Fruit fly (Drosophila melanogaster) whole organism, embryonic: ENCODE data around the gene CG42541.
A peak's percentile ranks its signal among the peaks of the same experiment; 100 is the strongest.

Experiments used
- Atf6 ChIP-seq: fragments of 200-800 bp; sonication (Bioruptor generic); IDR thresholded peaks from 2 replicates; pipeline ENCODE4 v1.3.6; 2022; ENCODE audit warnings: missing biosample characterization, missing genetic modification characterization
- Awh ChIP-seq: fragments of 200-800 bp; sonication (Bioruptor generic); IDR thresholded peaks from 2 replicates; pipeline ENCODE4, ENCODE4 v1.3.6; 2022; ENCODE audit warnings: missing biosample characterization, missing genetic modification characterization
- Bteb2 ChIP-seq: fragments of 200-800 bp; sonication (Bioruptor generic); optimal IDR thresholded peaks from 2 replicates; lab custom pipeline; 2016; ENCODE audit warnings: missing biosample characterization, missing genetic modification characterization
- CG10543 ChIP-seq: fragments of 200-800 bp; sonication (Bioruptor generic); optimal IDR thresholded peaks from 3 replicates; lab custom pipeline; 2017; ENCODE audit warnings: missing biosample characterization, mild to moderate bottlenecking, missing genetic modification characterization, moderate library complexity
- CG11085 ChIP-seq: fragments of 200-800 bp; sonication (Bioruptor generic); IDR thresholded peaks from 2 replicates; pipeline ENCODE4 v1.3.6; 2022; ENCODE audit warnings: missing biosample characterization, missing genetic modification characterization
- CG12236 ChIP-seq: fragments of 200-800 bp; sonication (Bioruptor generic); optimal IDR thresholded peaks from 2 replicates; lab custom pipeline; 2016; ENCODE audit warnings: missing biosample characterization, missing genetic modification characterization
- CG13894 ChIP-seq: fragments of 200-800 bp; sonication (Bioruptor generic); optimal IDR thresholded peaks from 3 replicates; lab custom pipeline; 2018; ENCODE audit warnings: missing biosample characterization, mild to moderate bottlenecking, missing genetic modification characterization, moderate library complexity
- CG15514 ChIP-seq: fragments of 200-800 bp; sonication (Bioruptor generic); optimal IDR thresholded peaks from 3 replicates; lab custom pipeline; 2017; ENCODE audit warnings: missing biosample characterization, missing genetic modification characterization, mild to moderate bottlenecking, moderate library complexity, missing genetic modification reagents
- CG1602 ChIP-seq: fragments of 200-800 bp; sonication (Bioruptor generic); optimal IDR thresholded peaks from 3 replicates; lab custom pipeline; 2016; ENCODE audit warnings: missing biosample characterization, missing genetic modification characterization
- CG16779 ChIP-seq: fragments of 200-800 bp; sonication (Bioruptor generic); IDR thresholded peaks from 2 replicates; pipeline ENCODE4 v1.3.6; 2022; ENCODE audit warnings: missing biosample characterization, missing genetic modification characterization
- CG17359 ChIP-seq: fragments of 200-800 bp; sonication (Bioruptor generic); optimal IDR thresholded peaks from 3 replicates; lab custom pipeline; 2018; ENCODE audit warnings: missing biosample characterization, mild to moderate bottlenecking, missing genetic modification characterization, moderate library complexity
- CG18011 ChIP-seq: fragments of 200-800 bp; sonication (Bioruptor generic); optimal IDR thresholded peaks from 2 replicates; lab custom pipeline; 2017; ENCODE audit warnings: missing biosample characterization, missing genetic modification characterization, mild to moderate bottlenecking, moderate library complexity, missing genotype
- CG34422 ChIP-seq: fragments of 200-800 bp; sonication (Bioruptor generic); IDR thresholded peaks from 3 replicates; pipeline ENCODE4 v1.3.6; 2022; ENCODE audit warnings: missing biosample characterization, missing genetic modification characterization
- CG4360 ChIP-seq: fragments of 200-800 bp; sonication (Bioruptor generic); IDR thresholded peaks from 2 replicates; pipeline ENCODE4 v1.3.6; 2022; ENCODE audit warnings: missing biosample characterization, missing genetic modification characterization
- CG6683 ChIP-seq: fragments of 200-800 bp; sonication (Bioruptor generic); optimal IDR thresholded peaks from 2 replicates; lab custom pipeline; 2017; ENCODE audit warnings: missing biosample characterization, mild to moderate bottlenecking, missing genetic modification characterization, missing genetic modification reagents
- CG7786 ChIP-seq: fragments of 200-800 bp; sonication (Bioruptor generic); optimal IDR thresholded peaks from 2 replicates; lab custom pipeline; 2016; ENCODE audit warnings: missing biosample characterization, missing genetic modification characterization
- CG7839 ChIP-seq: fragments of 200-800 bp; sonication (Bioruptor generic); optimal IDR thresholded peaks from 3 replicates; lab custom pipeline; 2018; ENCODE audit warnings: missing biosample characterization, mild to moderate bottlenecking, missing genetic modification characterization, moderate library complexity
- CG8089 ChIP-seq: fragments of 200-800 bp; sonication (Bioruptor generic); optimal IDR thresholded peaks from 3 replicates; lab custom pipeline; 2016; ENCODE audit warnings: missing biosample characterization, missing genetic modification characterization
- Chrac-16 ChIP-seq: fragments of 200-800 bp; sonication (Bioruptor generic); optimal IDR thresholded peaks from 3 replicates; lab custom pipeline; 2016; ENCODE audit warnings: missing biosample characterization, missing genetic modification characterization
- D ChIP-seq, 2 experiments: fragments of 200-800 bp in 1 of 2; fragments of >200 bp in 1 of 2; sonication (Bioruptor generic) in 1 of 2; optimal IDR thresholded peaks; 2 replicates in 1 of 2; 3 replicates in 1 of 2; lab custom pipeline; 2017; ENCODE audit warnings: mild to moderate bottlenecking in 1 of 2, missing biosample characterization in 1 of 2, missing genetic modification characterization in 1 of 2, missing genetic modification reagents in 1 of 2
- D19B ChIP-seq: fragments of 200-800 bp; sonication (Bioruptor generic); optimal IDR thresholded peaks from 2 replicates; lab custom pipeline; 2017; ENCODE audit warnings: missing biosample characterization, mild to moderate bottlenecking, missing genetic modification characterization
- Deaf1 ChIP-seq: fragments of 200-800 bp; optimal IDR thresholded peaks from 3 replicates; lab custom pipeline; 2019; ENCODE audit warnings: missing biosample characterization, mild to moderate bottlenecking, missing genetic modification characterization, moderate library complexity
- Dp ChIP-seq: fragments of 200-800 bp; sonication (Bioruptor generic); optimal IDR thresholded peaks from 2 replicates; lab custom pipeline; 2018; ENCODE audit warnings: missing biosample characterization, mild to moderate bottlenecking, missing genetic modification characterization, moderate library complexity
- E2f1 ChIP-seq: fragments of 200-800 bp; sonication (Bioruptor generic); IDR thresholded peaks from 2 replicates; pipeline ENCODE4 v1.3.6; 2022; ENCODE audit warnings: missing biosample characterization, missing genetic modification characterization
- Fer1 ChIP-seq: fragments of 200-800 bp; sonication (Bioruptor generic); optimal IDR thresholded peaks from 2 replicates; lab custom pipeline; 2017; ENCODE audit warnings: missing biosample characterization, mild to moderate bottlenecking, missing genetic modification characterization
- GATAe ChIP-seq: fragments of 200-800 bp; sonication (Bioruptor generic); conservative IDR thresholded peaks from 2 replicates; pipeline ENCODE4 v1.3.6; 2022; ENCODE audit warnings: missing biosample characterization, missing genetic modification characterization
- HmgD ChIP-seq: fragments of 200-800 bp; sonication (Bioruptor generic); optimal IDR thresholded peaks from 3 replicates; lab custom pipeline; 2016; ENCODE audit warnings: missing biosample characterization, missing genetic modification characterization
- Mad ChIP-seq: fragments of 200-800 bp; sonication (Bioruptor generic); optimal IDR thresholded peaks from 2 replicates; lab custom pipeline; 2016; ENCODE audit warnings: missing biosample characterization, missing genetic modification characterization
- Optix ChIP-seq: fragments of 200-800 bp; sonication (Bioruptor generic); IDR thresholded peaks from 3 replicates; pipeline ENCODE4 v1.3.6; 2022; ENCODE audit warnings: missing biosample characterization, missing genetic modification characterization
- Pdp1 ChIP-seq, 2 experiments: fragments of 200-800 bp; sonication (Bioruptor generic); optimal IDR thresholded peaks; 3 replicates each; lab custom pipeline; 2016; ENCODE audit warnings: missing biosample characterization in 2 of 2, missing genetic modification characterization in 2 of 2, mild to moderate bottlenecking in 1 of 2, moderate library complexity in 1 of 2
- Sox100B ChIP-seq: fragments of 200-800 bp; sonication (Bioruptor generic); optimal IDR thresholded peaks from 3 replicates; lab custom pipeline; 2018; ENCODE audit warnings: missing biosample characterization, mild to moderate bottlenecking, missing genetic modification characterization
- amos ChIP-seq: fragments of 200-800 bp; sonication (Bioruptor generic); IDR thresholded peaks from 2 replicates; pipeline ENCODE4 v1.3.6; 2022; ENCODE audit warnings: missing biosample characterization, missing genetic modification characterization; ENCODE audit not compliant: partially characterized antibody
- ap ChIP-seq: fragments of 200-800 bp; sonication (Bioruptor generic); IDR thresholded peaks from 2 replicates; pipeline ENCODE4 v1.3.6; 2022; ENCODE audit warnings: missing biosample characterization, missing genetic modification characterization
- ato ChIP-seq: fragments of 200-800 bp; sonication (Bioruptor generic); IDR thresholded peaks from 2 replicates; pipeline ENCODE4 v1.3.6; 2022; ENCODE audit warnings: missing biosample characterization, missing genetic modification characterization; ENCODE audit not compliant: partially characterized antibody
- bbx ChIP-seq: fragments of 200-800 bp; sonication (Bioruptor generic); IDR thresholded peaks from 2 replicates; pipeline ENCODE4 v1.3.6; 2022; ENCODE audit warnings: missing biosample characterization, missing genetic modification characterization; ENCODE audit not compliant: partially characterized antibody
- cas ChIP-seq: fragments of 200-800 bp; sonication (Bioruptor generic); IDR thresholded peaks from 2 replicates; pipeline ENCODE4 v1.3.6; 2022; ENCODE audit warnings: missing biosample characterization, missing genetic modification characterization
- corto ChIP-seq: fragments of 200-800 bp; sonication (Bioruptor generic); optimal IDR thresholded peaks from 2 replicates; lab custom pipeline; 2016; ENCODE audit warnings: missing biosample characterization, mild to moderate bottlenecking, missing genetic modification characterization, moderate library complexity
- disco-r ChIP-seq: fragments of 200-800 bp; sonication (Bioruptor generic); optimal IDR thresholded peaks from 2 replicates; lab custom pipeline; 2016; ENCODE audit warnings: missing biosample characterization, missing genetic modification characterization
- gcm ChIP-seq: fragments of 200-800 bp; sonication (Bioruptor generic); optimal IDR thresholded peaks from 2 replicates; lab custom pipeline; 2019; ENCODE audit warnings: missing biosample characterization, mild to moderate bottlenecking, missing genetic modification characterization, moderate library complexity
- grn ChIP-seq: fragments of 200-800 bp; sonication (Bioruptor generic); optimal IDR thresholded peaks from 3 replicates; lab custom pipeline; 2017; ENCODE audit warnings: missing biosample characterization, missing genetic modification characterization
- lmd ChIP-seq: fragments of 200-800 bp; sonication (Bioruptor generic); IDR thresholded peaks from 2 replicates; pipeline ENCODE4 v1.3.6; 2022; ENCODE audit warnings: missing biosample characterization, missing genetic modification characterization
- pzg ChIP-seq: fragments of 200-800 bp; sonication (Bioruptor generic); optimal IDR thresholded peaks from 3 replicates; lab custom pipeline; 2018; ENCODE audit warnings: missing biosample characterization, mild to moderate bottlenecking, missing genetic modification characterization, moderate library complexity
- salm ChIP-seq: fragments of 200-800 bp; sonication (Bioruptor generic); optimal IDR thresholded peaks from 2 replicates; lab custom pipeline; 2018; ENCODE audit warnings: missing biosample characterization, mild to moderate bottlenecking, missing genetic modification characterization
- schlank ChIP-seq: fragments of 200-800 bp; sonication (Bioruptor generic); optimal IDR thresholded peaks from 2 replicates; lab custom pipeline; 2018; ENCODE audit warnings: missing biosample characterization, mild to moderate bottlenecking, missing genetic modification characterization
- scrt ChIP-seq: fragments of 200-800 bp; sonication (Bioruptor generic); optimal IDR thresholded peaks from 2 replicates; lab custom pipeline; 2018; ENCODE audit warnings: missing biosample characterization, mild to moderate bottlenecking, missing genetic modification characterization, moderate library complexity
- seq ChIP-seq: fragments of 200-800 bp; sonication (Bioruptor generic); IDR thresholded peaks from 2 replicates; pipeline ENCODE4 v1.3.6; 2022; ENCODE audit warnings: missing biosample characterization, missing genetic modification characterization
- sqz ChIP-seq: fragments of 200-800 bp; sonication (Bioruptor generic); optimal IDR thresholded peaks from 3 replicates; lab custom pipeline; 2018; ENCODE audit warnings: missing biosample characterization, mild to moderate bottlenecking, missing genetic modification characterization
- stc ChIP-seq: fragments of 200-800 bp; sonication (Bioruptor generic); IDR thresholded peaks from 2 replicates; pipeline ENCODE4 v1.3.6; 2022; ENCODE audit warnings: missing biosample characterization, missing genetic modification characterization
- unc-4 ChIP-seq: fragments of 200-800 bp; sonication (Bioruptor generic); IDR thresholded peaks from 2 replicates; pipeline ENCODE4 v1.3.6; 2022; ENCODE audit warnings: missing biosample characterization, missing genetic modification characterization; ENCODE audit not compliant: partially characterized antibody

CG42541 gene

dm6 chrX:3930528-3931251 is at the start of gene CG42541:
CG42541 (minus strand) TSS chrX:3930578.
- TF ChIP-seq D19B (GFP tag; lab: Kevin White, UChicago) (no peak), CG1602 (GFP tag; lab: Kevin White, UChicago) (no peak), gcm (no peak), CG13894 (tag; lab: Kevin White, UChicago) (peak; percentile 13), corto (GFP tag; lab: Kevin White, UChicago) (no peak), sqz (GFP tag; lab: Kevin White, UChicago) (no peak), Awh (GFP tag; lab: Robert Waterston, UW) (no peak), Sox100B (GFP tag; lab: Kevin White, UChicago) (no peak), Deaf1 (tag; lab: Kevin White, UChicago) (peak; percentile 97), scrt (peak; percentile 97), disco-r (no peak), ap (GFP tag; lab: Robert Waterston, UW) (no peak), CG18011 (GFP tag; lab: Kevin White, UChicago) (peak; percentile 56), schlank (no peak), stc (GFP tag; lab: Robert Waterston, UW) (no peak), CG34422 (GFP tag; lab: Robert Waterston, UW) (0 out of 3 replicates have a peak, but pooled peaks have one; percentile 7), CG10543 (GFP tag; lab: Kevin White, UChicago) (no peak), D (optimal IDR thresholded peaks at IDR 0.05; lab: Kevin White, UChicago) (no peak), D (GFP tag; optimal IDR thresholded peaks at IDR 0.05; lab: Kevin White, UChicago) (no peak), CG7839 (tag; lab: Kevin White, UChicago) (no peak), Optix (GFP tag; lab: Robert Waterston, UW) (no peak), Atf6 (GFP tag; lab: Robert Waterston, UW) (no peak), pzg (GFP tag; lab: Kevin White, UChicago) (peak; percentile 18), cas (GFP tag; lab: Robert Waterston, UW) (no peak), HmgD (GFP tag; lab: Kevin White, UChicago) (no peak), CG8089 (no peak), lmd (GFP tag; lab: Robert Waterston, UW) (no peak), Fer1 (no peak), CG4360 (GFP tag; lab: Robert Waterston, UW) (no peak), amos (GFP tag; lab: Robert Waterston, UW) (no peak; the same call in 1 of the 2 replicates), CG17359 (tag; lab: Kevin White, UChicago) (no peak), grn (GFP tag; lab: Kevin White, UChicago) (no peak), Pdp1 (GFP tag; optimal IDR thresholded peaks at IDR 0.05; lab: Kevin White, UChicago) (no peak), unc-4 (GFP tag; lab: Robert Waterston, UW) (0 out of 2 replicates have a peak, but pooled peaks have one; percentile 23), CG6683 (GFP tag; lab: Kevin White, UChicago) (no peak), Dp (GFP tag; lab: Kevin White, UChicago) (peak; percentile 1), seq (GFP tag; lab: Robert Waterston, UW) (peak; percentile 25; the same call in 1 of the 2 replicates), CG12236 (no peak), CG15514 (GFP tag; lab: Kevin White, UChicago) (peak; percentile 63), CG11085 (GFP tag; lab: Robert Waterston, UW) (no peak), ato (GFP tag; lab: Robert Waterston, UW) (no peak), bbx (GFP tag; lab: Robert Waterston, UW) (no peak), E2f1 (GFP tag; lab: Robert Waterston, UW) (no peak), CG16779 (no peak), salm (tag; lab: Kevin White, UChicago) (no peak), Mad (no peak), Bteb2 (GFP tag; lab: Kevin White, UChicago) (no peak), CG7786 (GFP tag; lab: Kevin White, UChicago) (no peak), Chrac-16 (no peak), GATAe (GFP tag; lab: Robert Waterston, UW) (no peak)
